Worm (Caenorhabditis elegans): ENCODE results near the gene srz-14.

Gene srz-14

ce11 chrV:16148805-16149204, 34.7 kb upstream of the srz-14 start, which contains the start of gene F10A3.4:
Gene F10A3.4, plus strand, starts transcription at chrV:16149105.
- peak; percentile 15 for TF ChIP-seq elt-2 (tag; optimal IDR thresholded peaks at IDR 0.05)
- TF ChIP-seq nhr-23 (tag; optimal IDR thresholded peaks at IDR 0.05), result no peak

DNA sequence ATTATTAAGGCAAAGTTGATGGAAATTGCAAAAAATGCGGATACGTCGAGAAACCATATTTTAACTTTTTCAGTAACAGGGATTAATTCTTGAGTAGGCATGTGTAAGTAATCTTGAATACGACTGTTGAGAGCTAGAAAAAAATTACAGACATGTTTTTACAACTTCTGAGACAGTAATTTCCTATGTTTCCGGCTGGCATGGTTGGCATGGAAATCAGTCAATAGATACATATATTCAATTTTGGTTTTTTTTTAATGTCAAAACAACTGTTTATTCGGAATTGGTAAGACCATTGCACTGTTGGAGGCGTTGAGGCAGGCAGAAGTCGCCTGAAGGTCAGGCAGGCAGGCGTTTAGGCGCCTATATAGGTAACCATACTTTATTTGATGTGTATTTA, 30.1 kb upstream of the srz-14 start, which contains the start of gene str-254:
Gene str-254 (minus strand): TSS at position 101 of the 400 bp plus-strand sequence.
- TF ChIP-seq fos-1 (tag; optimal IDR thresholded peaks at IDR 0.05), result no peak
- TF ChIP-seq zag-1 (tag; optimal IDR thresholded peaks at IDR 0.05), result no peak
- TF ChIP-seq R02D3.7 (tag; optimal IDR thresholded peaks at IDR 0.05), result no peak
- no peak for TF ChIP-seq unc-39 (tag; optimal IDR thresholded peaks at IDR 0.05)
- TF ChIP-seq snpc-4 (tag; optimal IDR thresholded peaks at IDR 0.05), result no peak
- no peak for TF ChIP-seq eor-1 (tag; optimal IDR thresholded peaks at IDR 0.05)
- no peak for TF ChIP-seq nhr-11 (tag; optimal IDR thresholded peaks at IDR 0.05)
- TF ChIP-seq fkh-10 (GFP tag; optimal IDR thresholded peaks at IDR 0.05), result no peak

DNA sequence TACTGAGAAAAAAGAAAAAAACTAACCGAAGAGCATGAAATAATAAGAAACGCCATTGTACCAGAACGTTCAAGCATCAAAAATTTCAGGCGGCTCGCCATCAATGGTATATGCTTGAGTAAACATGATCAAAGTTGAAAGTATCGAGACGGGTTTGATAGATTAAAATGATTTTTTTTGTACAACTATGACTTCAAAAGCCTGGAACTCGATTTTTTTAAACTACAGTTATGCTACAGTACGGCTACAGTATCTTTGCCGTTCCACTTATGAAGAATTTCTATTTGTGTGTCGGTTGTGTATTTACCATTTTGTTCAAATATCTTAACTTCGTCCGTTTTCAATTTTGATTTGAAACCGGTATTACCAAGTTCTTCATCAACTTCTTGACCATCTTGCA, 28.3 kb upstream of the srz-14 start, which contains the start of gene str-97:
Gene str-97 (minus strand): TSS at position 101 of the 400 bp plus-strand sequence.
- TF ChIP-seq jun-1 (tag; optimal IDR thresholded peaks at IDR 0.05), result no peak
- TF ChIP-seq nhr-237 (tag; optimal IDR thresholded peaks at IDR 0.05), result no peak
- TF ChIP-seq fos-1 (tag; optimal IDR thresholded peaks at IDR 0.05), result no peak
- no peak for TF ChIP-seq ceh-28 (tag; optimal IDR thresholded peaks at IDR 0.05)

DNA sequence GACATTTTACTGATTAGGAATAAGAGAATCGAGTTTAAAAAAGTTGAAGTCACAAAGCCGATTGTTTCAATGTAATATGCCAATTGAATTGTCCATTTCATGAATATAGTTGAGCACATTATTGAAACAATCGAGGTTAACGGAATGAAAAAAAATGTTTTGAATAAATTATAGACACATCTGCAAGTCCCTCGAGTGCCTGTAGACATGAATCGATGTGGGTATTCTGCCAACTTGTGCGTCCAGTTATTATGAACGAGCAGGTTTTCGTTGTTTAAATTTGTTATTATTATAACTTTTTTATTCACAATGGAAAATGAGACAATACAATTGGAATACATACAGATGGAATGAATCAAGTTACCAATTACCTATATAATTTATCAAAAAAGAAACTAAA, 25.1 kb upstream of the srz-14 start, which contains the start of gene str-99:
Gene str-99 (minus strand): TSS at position 101 of the 400 bp plus-strand sequence.
- TF ChIP-seq nhr-237 (tag; optimal IDR thresholded peaks at IDR 0.05) (no peak), mml-1 (tag; optimal IDR thresholded peaks at IDR 0.05) (no peak), jun-1 (tag; optimal IDR thresholded peaks at IDR 0.05) (no peak), zag-1 (tag; optimal IDR thresholded peaks at IDR 0.05) (no peak), lin-39 (tag; optimal IDR thresholded peaks at IDR 0.05) (no peak), nhr-43 (tag; optimal IDR thresholded peaks at IDR 0.05; ENCODE audit: poor library complexity, severe bottlenecking) (no peak), fkh-2 (tag; optimal IDR thresholded peaks at IDR 0.05) (no peak), nhr-11 (tag; optimal IDR thresholded peaks at IDR 0.05) (no peak), nhr-77 (tag; optimal IDR thresholded peaks at IDR 0.05) (no peak), ceh-28 (tag; optimal IDR thresholded peaks at IDR 0.05) (no peak), sea-2 (GFP tag; optimal IDR thresholded peaks at IDR 0.05) (no peak), ztf-4 (tag; optimal IDR thresholded peaks at IDR 0.05) (no peak), lin-15B (tag; optimal IDR thresholded peaks at IDR 0.05) (no peak), tbx-2 (tag; optimal IDR thresholded peaks at IDR 0.05) (no peak), daf-12 (tag; optimal IDR thresholded peaks at IDR 0.05) (no peak), ceh-16 (tag; optimal IDR thresholded peaks at IDR 0.05) (no peak), ama-1 (optimal IDR thresholded peaks at IDR 0.05) (no peak), pha-4 (tag; optimal IDR thresholded peaks at IDR 0.05) (no peak), nhr-23 (tag; optimal IDR thresholded peaks at IDR 0.05) (no peak), ceh-9 (tag; optimal IDR thresholded peaks at IDR 0.05) (no peak)

DNA sequence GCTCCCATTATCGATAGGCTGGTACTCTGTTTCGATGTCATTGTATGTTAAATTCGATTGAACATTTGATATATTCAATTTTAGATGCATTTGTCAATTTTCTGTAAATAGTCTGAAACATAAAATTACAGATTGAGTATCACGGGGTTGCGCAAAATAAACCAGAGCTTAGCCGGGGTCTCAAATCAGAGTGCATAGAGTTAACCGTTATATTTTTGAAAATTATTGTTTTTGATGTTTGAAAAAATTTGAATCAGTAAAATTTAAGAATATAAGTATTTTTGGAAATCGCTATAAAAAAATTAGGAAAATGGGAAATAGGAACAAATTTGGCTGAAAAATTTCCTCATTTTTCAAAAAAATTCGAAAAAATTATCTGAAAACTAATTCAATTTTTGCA, 23.9 kb upstream of the srz-14 start, which contains the start of gene F10A3.17:
Gene F10A3.17 (minus strand): TSS at position 101 of the 400 bp plus-strand sequence.
- TF ChIP-seq fos-1 (tag; optimal IDR thresholded peaks at IDR 0.05) (no peak), aly-2 (tag; optimal IDR thresholded peaks at IDR 0.05) (no peak), fkh-2 (tag; optimal IDR thresholded peaks at IDR 0.05) (no peak), ZK546.5 (tag; optimal IDR thresholded peaks at IDR 0.05) (no peak), lsy-12 (tag; optimal IDR thresholded peaks at IDR 0.05) (no peak), ceh-9 (tag; optimal IDR thresholded peaks at IDR 0.05) (no peak), ceh-28 (tag; optimal IDR thresholded peaks at IDR 0.05) (no peak), jun-1 (tag; optimal IDR thresholded peaks at IDR 0.05) (no peak), tbx-2 (tag; optimal IDR thresholded peaks at IDR 0.05) (no peak)

ce11 chrV:16160087-16160486, 23.4 kb upstream of the srz-14 start:
- TF ChIP-seq lsy-12 (tag; optimal IDR thresholded peaks at IDR 0.05) (no peak), unc-62 (GFP tag; optimal IDR thresholded peaks at IDR 0.05) (no peak), mdl-1 (tag; optimal IDR thresholded peaks at IDR 0.05) (no peak), R02D3.7 (tag; optimal IDR thresholded peaks at IDR 0.05) (no peak), pha-4 (tag; optimal IDR thresholded peaks at IDR 0.05) (peak; percentile 71), pqm-1 (tag; optimal IDR thresholded peaks at IDR 0.05) (peak; percentile 16), elt-2 (tag; optimal IDR thresholded peaks at IDR 0.05) (peak; percentile 42)

Data from whole organism, L3 larva.